Worm (Caenorhabditis elegans) whole organism, L2 larva: ENCODE results near the gene F47B8.18.

Experiments
- ama-1 ChIP-seq: fragments of 150-350 bp; optimal IDR thresholded peaks from 2 replicates; lab custom pipeline; 2018; ENCODE audit warnings: inconsistent platforms
- ceh-82 ChIP-seq: fragments of 150-350 bp; optimal IDR thresholded peaks from 2 replicates; lab custom pipeline; 2014; ENCODE audit warnings: missing biosample characterization, missing genetic modification characterization
- elt-3 ChIP-seq: sonication (generic microtip); optimal IDR thresholded peaks from 2 replicates; lab custom pipeline; 2017; ENCODE audit warnings: missing biosample characterization, missing genetic modification characterization
- lin-11 ChIP-seq: fragments of 150-350 bp; sonication (generic microtip); optimal IDR thresholded peaks from 2 replicates; lab custom pipeline; 2014; ENCODE audit warnings: missing biosample characterization, missing genetic modification characterization, inconsistent platforms, mixed read lengths
- mdl-1 ChIP-seq, 2 experiments: fragments of 150-350 bp in 1 of 2; sonication (generic microtip) in 1 of 2; optimal IDR thresholded peaks; 2 replicates each; lab custom pipeline; 2017; ENCODE audit warnings: missing biosample characterization in 2 of 2, missing genetic modification characterization in 2 of 2
- nhr-11 ChIP-seq: fragments of 150-350 bp; optimal IDR thresholded peaks from 2 replicates; lab custom pipeline; 2014; ENCODE audit warnings: missing biosample characterization, missing genetic modification characterization
- nhr-237 ChIP-seq: fragments of 150-350 bp; optimal IDR thresholded peaks from 2 replicates; lab custom pipeline; 2014; ENCODE audit warnings: missing biosample characterization, missing genetic modification characterization
- nhr-77 ChIP-seq: fragments of 150-350 bp; optimal IDR thresholded peaks from 2 replicates; lab custom pipeline; 2014; ENCODE audit warnings: missing biosample characterization, missing genetic modification characterization
- skn-1 ChIP-seq: sonication (generic microtip); optimal IDR thresholded peaks from 2 replicates; lab custom pipeline; 2017; ENCODE audit warnings: missing biosample characterization, missing genetic modification characterization
- snpc-4 ChIP-seq: fragments of 150-350 bp; optimal IDR thresholded peaks from 2 replicates; lab custom pipeline; 2014; ENCODE audit warnings: missing biosample characterization, missing genetic modification characterization
- unc-62 ChIP-seq: fragments of 150-350 bp; optimal IDR thresholded peaks from 2 replicates; lab custom pipeline; 2014; ENCODE audit warnings: missing biosample characterization, missing genetic modification reagents, missing genetic modification characterization
- ztf-11 ChIP-seq: sonication (generic microtip); optimal IDR thresholded peaks from 2 replicates; lab custom pipeline; 2017; ENCODE audit warnings: missing biosample characterization, missing genetic modification characterization

DNA sequence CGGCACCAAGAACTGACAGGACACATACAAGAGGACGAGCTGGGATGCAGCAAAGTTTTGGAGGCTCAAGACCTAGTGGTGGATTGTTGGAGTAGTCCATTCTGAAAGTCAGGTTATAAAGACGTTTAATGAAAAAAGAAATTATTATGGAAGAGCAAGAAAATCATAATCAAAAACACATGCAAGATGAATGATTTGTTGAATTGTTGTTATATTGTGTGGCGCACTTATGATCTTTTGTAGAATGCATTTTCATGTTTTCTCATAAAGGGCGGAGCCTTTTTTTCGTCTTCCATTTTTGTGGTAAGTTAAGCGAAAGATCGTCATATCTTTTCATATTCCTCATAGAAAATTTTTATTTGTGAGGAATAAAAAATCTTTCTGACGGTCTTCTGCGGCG, 8.7 kb downstream of the F47B8.18 start, which contains the start of gene F47B8.2:
- TF ChIP-seq mdl-1 (tag; optimal IDR thresholded peaks at IDR 0.05; lab: Kevin White, UChicago) (no peak), lin-11 (tag; lab: Kevin White, UChicago) (no peak), nhr-77 (tag; lab: Kevin White, UChicago) (no peak), ama-1 (no peak), skn-1 (no peak), ceh-82 (tag; lab: Kevin White, UChicago) (no peak), snpc-4 (no peak), nhr-237 (tag; lab: Kevin White, UChicago) (no peak), nhr-11 (tag; lab: Kevin White, UChicago) (no peak), ztf-11 (tag; lab: Kevin White, UChicago) (no peak), elt-3 (tag; lab: Kevin White, UChicago) (no peak), unc-62 (GFP tag; lab: Kevin White, UChicago) (no peak)
